Worm (Caenorhabditis elegans): ENCODE results near the gene K05F1.6.

ce11 chrII:5768274-5768820 lies 14.0 kb upstream of the K05F1.6 start:
- TF ChIP-seq elt-1 (tag; optimal IDR thresholded peaks at IDR 0.05) (peak; percentile 8), skn-1 (tag; optimal IDR thresholded peaks at IDR 0.05) (no peak), sma-9 (GFP tag; optimal IDR thresholded peaks at IDR 0.05) (peak; percentile 43), sma-9 (tag; optimal IDR thresholded peaks at IDR 0.05) (no peak), ZK546.5 (tag; optimal IDR thresholded peaks at IDR 0.05) (no peak), lin-13 (GFP tag; optimal IDR thresholded peaks at IDR 0.05) (no peak), nhr-25 (tag; optimal IDR thresholded peaks at IDR 0.05) (peak; percentile 0), nhr-12 (tag; optimal IDR thresholded peaks at IDR 0.05) (no peak)
